Fruit fly (Drosophila melanogaster) whole organism, prepupa: ENCODE data around the gene FucTC.

Experiments used
- Blimp-1 ChIP-seq: fragments of 200-800 bp; sonication (Bioruptor generic); optimal IDR thresholded peaks from 3 replicates; lab custom pipeline; 2017; ENCODE audit warnings: missing biosample characterization, missing genetic modification characterization, mild to moderate bottlenecking, moderate library complexity, missing genetic modification reagents
- CG10631 ChIP-seq: fragments of 200-800 bp; sonication (Bioruptor generic); optimal IDR thresholded peaks from 2 replicates; lab custom pipeline; 2016; ENCODE audit warnings: missing biosample characterization, missing genetic modification characterization
- CG10669 ChIP-seq: fragments of 200-800 bp; sonication (Bioruptor generic); optimal IDR thresholded peaks from 3 replicates; lab custom pipeline; 2018; ENCODE audit warnings: missing biosample characterization, mild to moderate bottlenecking, missing genetic modification characterization, moderate library complexity
- CG11294 ChIP-seq: fragments of 200-800 bp; sonication (Bioruptor generic); IDR thresholded peaks from 2 replicates; pipeline ENCODE4 v1.3.6; 2022; ENCODE audit warnings: missing biosample characterization, missing genetic modification characterization
- CG11762 ChIP-seq: fragments of 200-800 bp; sonication (Bioruptor generic); optimal IDR thresholded peaks from 3 replicates; lab custom pipeline; 2016; ENCODE audit warnings: missing biosample characterization, missing genetic modification characterization; ENCODE audit not compliant: insufficient read depth
- CG11902 ChIP-seq: fragments of 200-800 bp; sonication (Bioruptor generic); optimal IDR thresholded peaks from 3 replicates; lab custom pipeline; 2016; ENCODE audit warnings: missing biosample characterization, missing genetic modification characterization
- CG15336 ChIP-seq: fragments of 200-800 bp; sonication (Bioruptor generic); IDR thresholded peaks from 2 replicates; pipeline ENCODE4 v1.3.6; 2022; ENCODE audit warnings: missing biosample characterization, missing genetic modification characterization
- CG1621 ChIP-seq: fragments of 200-800 bp; sonication (Bioruptor generic); optimal IDR thresholded peaks from 3 replicates; lab custom pipeline; 2018; ENCODE audit warnings: missing biosample characterization, mild to moderate bottlenecking, missing genetic modification characterization
- CG16779 ChIP-seq: fragments of 200-800 bp; sonication (Bioruptor generic); optimal IDR thresholded peaks from 3 replicates; lab custom pipeline; 2017; ENCODE audit warnings: missing biosample characterization, mild to moderate bottlenecking, missing genetic modification characterization
- CG3032 ChIP-seq: fragments of 200-800 bp; optimal IDR thresholded peaks from 2 replicates; lab custom pipeline; 2019; ENCODE audit warnings: missing biosample characterization, mild to moderate bottlenecking, missing genetic modification characterization, moderate library complexity
- CG31627 ChIP-seq: fragments of 200-800 bp; sonication (Bioruptor generic); optimal IDR thresholded peaks from 3 replicates; lab custom pipeline; 2016; ENCODE audit warnings: missing biosample characterization, missing genetic modification characterization
- CG32006 ChIP-seq: fragments of 200-800 bp; sonication (Bioruptor generic); optimal IDR thresholded peaks from 3 replicates; lab custom pipeline; 2017; ENCODE audit warnings: missing biosample characterization, mild to moderate bottlenecking, missing genetic modification characterization
- CG34406 ChIP-seq: fragments of 200-800 bp; sonication (Bioruptor generic); optimal IDR thresholded peaks from 3 replicates; lab custom pipeline; 2016; ENCODE audit warnings: missing biosample characterization, missing genetic modification characterization
- CG4318 ChIP-seq: fragments of 200-800 bp; sonication (Bioruptor generic); optimal IDR thresholded peaks from 3 replicates; lab custom pipeline; 2017; ENCODE audit warnings: missing biosample characterization, mild to moderate bottlenecking, missing genetic modification characterization
- CG6163 ChIP-seq: fragments of 200-800 bp; sonication (Bioruptor generic); IDR thresholded peaks from 3 replicates; pipeline ENCODE4 v1.3.6; 2022; ENCODE audit warnings: missing biosample characterization, missing genetic modification characterization
- CG6792 ChIP-seq: fragments of 200-800 bp; sonication (Bioruptor generic); optimal IDR thresholded peaks from 3 replicates; lab custom pipeline; 2016; ENCODE audit warnings: missing biosample characterization, missing genetic modification characterization
- CG6808 ChIP-seq: fragments of 200-800 bp; sonication (Bioruptor generic); optimal IDR thresholded peaks from 3 replicates; lab custom pipeline; 2017; ENCODE audit warnings: missing biosample characterization, missing genetic modification characterization, mild to moderate bottlenecking, moderate library complexity, missing genetic modification reagents
- CG6854 ChIP-seq: fragments of 200-800 bp; sonication (Bioruptor generic); optimal IDR thresholded peaks from 2 replicates; lab custom pipeline; 2017; ENCODE audit warnings: missing biosample characterization, mild to moderate bottlenecking, missing genetic modification characterization
- CG7368 ChIP-seq: fragments of 200-800 bp; sonication (Bioruptor generic); optimal IDR thresholded peaks from 3 replicates; lab custom pipeline; 2016; ENCODE audit warnings: missing biosample characterization, missing genetic modification characterization
- CG8119 ChIP-seq: fragments of 200-800 bp; sonication (Bioruptor generic); IDR thresholded peaks from 3 replicates; pipeline ENCODE4 v1.3.6; 2022; ENCODE audit warnings: missing biosample characterization, missing genetic modification characterization
- CG8319 ChIP-seq: fragments of 200-800 bp; sonication (Bioruptor generic); optimal IDR thresholded peaks from 3 replicates; lab custom pipeline; 2016; ENCODE audit warnings: missing biosample characterization, missing genetic modification characterization
- CG8632 ChIP-seq: fragments of 200-800 bp; sonication (Bioruptor generic); optimal IDR thresholded peaks from 3 replicates; lab custom pipeline; 2016; ENCODE audit warnings: missing biosample characterization, missing genetic modification characterization
- CG9139 ChIP-seq: fragments of 200-800 bp; sonication (Bioruptor generic); optimal IDR thresholded peaks from 3 replicates; lab custom pipeline; 2017; ENCODE audit warnings: missing biosample characterization, mild to moderate bottlenecking, missing genetic modification characterization
- Eip75B ChIP-seq: fragments of 200-800 bp; sonication (Bioruptor generic); optimal IDR thresholded peaks from 3 replicates; lab custom pipeline; 2016; ENCODE audit warnings: missing biosample characterization, missing genetic modification characterization
- Eip78C ChIP-seq: fragments of 200-800 bp; sonication (Bioruptor generic); peaks from one replicate; lab custom pipeline; 2016; ENCODE audit warnings: missing biosample characterization, missing genetic modification characterization
- Eip93F ChIP-seq: fragments of 200-800 bp; sonication (Bioruptor generic); optimal IDR thresholded peaks from 2 replicates; lab custom pipeline; 2016; ENCODE audit warnings: missing biosample characterization, mild to moderate bottlenecking, missing genetic modification characterization
- Ets21C ChIP-seq: fragments of 200-800 bp; sonication (Bioruptor generic); optimal IDR thresholded peaks from 3 replicates; lab custom pipeline; 2016; ENCODE audit warnings: missing biosample characterization, missing genetic modification characterization
- Ets96B ChIP-seq: fragments of 200-800 bp; optimal IDR thresholded peaks from 2 replicates; lab custom pipeline; 2019; ENCODE audit warnings: missing biosample characterization, mild to moderate bottlenecking, missing genetic modification characterization, moderate library complexity
- Hr38 ChIP-seq: sonication (Bioruptor generic); optimal IDR thresholded peaks from 2 replicates; lab custom pipeline; 2016; ENCODE audit warnings: missing biosample characterization, missing genetic modification characterization
- Hr39 ChIP-seq: fragments of 200-800 bp; sonication (Bioruptor generic); optimal IDR thresholded peaks from 2 replicates; lab custom pipeline; 2016; ENCODE audit warnings: missing biosample characterization, missing genetic modification characterization
- Hr4 ChIP-seq: fragments of 200-800 bp; sonication (Bioruptor generic); optimal IDR thresholded peaks from 3 replicates; lab custom pipeline; 2016; ENCODE audit warnings: missing biosample characterization, missing genetic modification characterization
- Met ChIP-seq: fragments of 200-800 bp; sonication (Bioruptor generic); optimal IDR thresholded peaks from 3 replicates; lab custom pipeline; 2016; ENCODE audit warnings: missing biosample characterization, missing genetic modification characterization
- OdsH ChIP-seq: fragments of 200-800 bp; sonication (Bioruptor generic); optimal IDR thresholded peaks from 3 replicates; lab custom pipeline; 2016; ENCODE audit warnings: missing biosample characterization, missing genetic modification characterization
- Smox ChIP-seq: fragments of 200-800 bp; sonication (Bioruptor generic); optimal IDR thresholded peaks from 3 replicates; lab custom pipeline; 2016; ENCODE audit warnings: missing biosample characterization, missing genetic modification characterization
- Sox102F ChIP-seq: fragments of 200-800 bp; sonication (Bioruptor generic); optimal IDR thresholded peaks from 2 replicates; lab custom pipeline; 2016; ENCODE audit warnings: missing biosample characterization, mild to moderate bottlenecking, missing genetic modification characterization
- Sox14 ChIP-seq: fragments of 200-800 bp; sonication (Bioruptor generic); optimal IDR thresholded peaks from 3 replicates; lab custom pipeline; 2016; ENCODE audit warnings: missing biosample characterization, missing genetic modification characterization
- Sox15 ChIP-seq: fragments of 200-800 bp; sonication (Bioruptor generic); optimal IDR thresholded peaks from 3 replicates; lab custom pipeline; 2016; ENCODE audit warnings: missing biosample characterization, missing genetic modification characterization
- achi ChIP-seq: fragments of 200-800 bp; sonication (Bioruptor generic); optimal IDR thresholded peaks from 3 replicates; lab custom pipeline; 2016; ENCODE audit warnings: missing biosample characterization, missing genetic modification characterization
- cyc ChIP-seq: fragments of 200-800 bp; sonication (Bioruptor generic); optimal IDR thresholded peaks from 3 replicates; lab custom pipeline; 2016; ENCODE audit warnings: missing biosample characterization, missing genetic modification characterization
- dac ChIP-seq: fragments of 200-800 bp; sonication (Bioruptor generic); optimal IDR thresholded peaks from 2 replicates; lab custom pipeline; 2017; ENCODE audit warnings: missing biosample characterization, mild to moderate bottlenecking, missing genetic modification characterization
- dsx ChIP-seq: fragments of 200-800 bp; optimal IDR thresholded peaks from 3 replicates; lab custom pipeline; 2019; ENCODE audit warnings: missing biosample characterization, mild to moderate bottlenecking, missing genetic modification characterization, moderate library complexity; ENCODE audit not compliant: poor library complexity, severe bottlenecking
- eg ChIP-seq: fragments of 200-800 bp; sonication (Bioruptor generic); IDR thresholded peaks from 3 replicates; pipeline ENCODE4 v1.3.6; 2022; ENCODE audit warnings: missing biosample characterization, missing genetic modification characterization
- esn ChIP-seq: fragments of 200-800 bp; sonication (Bioruptor generic); optimal IDR thresholded peaks from 2 replicates; lab custom pipeline; 2016; ENCODE audit warnings: missing biosample characterization, mild to moderate bottlenecking, missing genetic modification characterization, moderate library complexity
- fd85E ChIP-seq: fragments of 200-800 bp; sonication (Bioruptor generic); optimal IDR thresholded peaks from 3 replicates; lab custom pipeline; 2016; ENCODE audit warnings: missing biosample characterization, missing genetic modification characterization
- fkh ChIP-seq: fragments of 200-800 bp; sonication (Bioruptor generic); optimal IDR thresholded peaks from 3 replicates; lab custom pipeline; 2017; ENCODE audit warnings: missing biosample characterization, mild to moderate bottlenecking, missing genetic modification characterization, moderate library complexity
- lz ChIP-seq: fragments of 200-800 bp; sonication (Bioruptor generic); optimal IDR thresholded peaks from 3 replicates; lab custom pipeline; 2016; ENCODE audit warnings: missing biosample characterization, missing genetic modification characterization
- net ChIP-seq: fragments of 200-800 bp; sonication (Bioruptor generic); optimal IDR thresholded peaks from 3 replicates; lab custom pipeline; 2016; ENCODE audit warnings: missing biosample characterization, missing genetic modification characterization
- pdm3 ChIP-seq: fragments of 200-800 bp; sonication (Bioruptor generic); optimal IDR thresholded peaks from 3 replicates; lab custom pipeline; 2016; ENCODE audit warnings: missing biosample characterization, missing genetic modification characterization
- salr ChIP-seq, 2 experiments: fragments of 200-800 bp; sonication (Bioruptor generic); optimal IDR thresholded peaks; 3 replicates each; lab custom pipeline; 2016 to 2018; ENCODE audit warnings: missing biosample characterization in 2 of 2, missing genetic modification characterization in 2 of 2, mild to moderate bottlenecking in 1 of 2
- ss ChIP-seq, 2 experiments: fragments of 200-800 bp; sonication (Bioruptor generic); optimal IDR thresholded peaks; 2 replicates in 1 of 2; 3 replicates in 1 of 2; lab custom pipeline; 2017 to 2018; ENCODE audit warnings: mild to moderate bottlenecking in 2 of 2, missing biosample characterization in 2 of 2, missing genetic modification characterization in 2 of 2, moderate library complexity in 1 of 2
- vri ChIP-seq: fragments of 200-800 bp; sonication (Bioruptor generic); optimal IDR thresholded peaks from 3 replicates; lab custom pipeline; 2016; ENCODE audit warnings: missing biosample characterization, mild to moderate bottlenecking, missing genetic modification characterization

Gene FucTC

dm6 chrX:23004598-23005469 lies 6.3 kb downstream of the FucTC start, which contains the start of the genes stnA and stnB:
stnA (minus strand) TSS chrX:23004648.
stnB (minus strand) TSS chrX:23004648.
- no peak for TF ChIP-seq CG8119 (GFP tag; lab: Robert Waterston, UW)
- TF ChIP-seq CG11762 (GFP tag; lab: Kevin White, UChicago): no peak
- TF ChIP-seq Eip93F (GFP tag; lab: Kevin White, UChicago): no peak
- no peak for TF ChIP-seq CG6808 (GFP tag; lab: Kevin White, UChicago)
- no peak for TF ChIP-seq fkh (GFP tag; lab: Kevin White, UChicago)
- no peak for TF ChIP-seq OdsH (GFP tag; lab: Kevin White, UChicago)
- peak; percentile 24 for TF ChIP-seq lz (GFP tag; lab: Kevin White, UChicago)
- TF ChIP-seq Met (GFP tag; lab: Kevin White, UChicago): peak; percentile 38
- TF ChIP-seq CG16779: no peak
- TF ChIP-seq CG4318 (GFP tag; lab: Kevin White, UChicago): no peak
- no peak for TF ChIP-seq CG7368
- no peak for TF ChIP-seq CG3032 (tag; lab: Kevin White, UChicago)
- TF ChIP-seq CG6792 (GFP tag; lab: Kevin White, UChicago): no peak
- no peak for TF ChIP-seq Sox15
- no peak for TF ChIP-seq dsx (GFP tag; lab: Kevin White, UChicago)
- peak; percentile 3 for TF ChIP-seq Ets96B (tag; lab: Kevin White, UChicago)
- TF ChIP-seq Eip78C (GFP tag; lab: Kevin White, UChicago): peak; percentile 68
- no peak for TF ChIP-seq Sox14 (GFP tag; lab: Kevin White, UChicago)
- no peak for TF ChIP-seq net
- TF ChIP-seq Hr38: no peak
- peak; percentile 9 for TF ChIP-seq Smox (GFP tag; lab: Kevin White, UChicago)
- TF ChIP-seq achi (GFP tag; lab: Kevin White, UChicago): peak; percentile 24
- TF ChIP-seq fd85E (GFP tag; lab: Kevin White, UChicago): no peak
- no peak for TF ChIP-seq CG34406 (GFP tag; lab: Kevin White, UChicago)
- TF ChIP-seq CG6854: no peak
- no peak for TF ChIP-seq CG32006 (GFP tag; lab: Kevin White, UChicago)
- TF ChIP-seq cyc: no peak
- TF ChIP-seq CG8319 (GFP tag; lab: Kevin White, UChicago): no peak
- no peak for TF ChIP-seq CG6163 (GFP tag; lab: Robert Waterston, UW)
- TF ChIP-seq Sox102F (GFP tag; lab: Kevin White, UChicago): no peak
- no peak for TF ChIP-seq CG11902 (GFP tag; lab: Kevin White, UChicago)
- TF ChIP-seq CG9139 (GFP tag; lab: Kevin White, UChicago): no peak
- no peak for TF ChIP-seq CG11294
- peak; percentile 6 for TF ChIP-seq pdm3
- TF ChIP-seq eg (GFP tag; lab: Robert Waterston, UW): no peak
- TF ChIP-seq CG31627 (GFP tag; lab: Kevin White, UChicago): no peak
- no peak for TF ChIP-seq CG8632 (GFP tag; lab: Kevin White, UChicago)
- TF ChIP-seq Eip75B (GFP tag; lab: Kevin White, UChicago): no peak
- TF ChIP-seq CG10631 (GFP tag; lab: Kevin White, UChicago): no peak
- no peak for TF ChIP-seq Blimp-1 (GFP tag; lab: Kevin White, UChicago)
- no peak for TF ChIP-seq dac (GFP tag; lab: Kevin White, UChicago)
- no peak for TF ChIP-seq Ets21C
- TF ChIP-seq salr (GFP tag; optimal IDR thresholded peaks at IDR 0.05; lab: Kevin White, UChicago): no peak
- no peak for TF ChIP-seq Hr4 (GFP tag; lab: Kevin White, UChicago)
- peak in 1 of 2 experiments; percentile 29 for TF ChIP-seq ss (GFP tag; optimal IDR thresholded peaks at IDR 0.05; lab: Kevin White, UChicago)
- TF ChIP-seq CG1621 (tag; lab: Kevin White, UChicago): no peak
- no peak for TF ChIP-seq vri (GFP tag; lab: Kevin White, UChicago)
- TF ChIP-seq Hr39 (GFP tag; lab: Kevin White, UChicago): no peak
- TF ChIP-seq CG10669 (GFP tag; lab: Kevin White, UChicago): peak; percentile 17
- no peak for TF ChIP-seq CG15336 (GFP tag; lab: Robert Waterston, UW)
- TF ChIP-seq esn (GFP tag; lab: Kevin White, UChicago): peak; percentile 19
